Worm (Caenorhabditis elegans) whole organism, young adult: ENCODE results near the gene F49C5.3.
"Not testable (repeated sequence)": the region's sequence is repeated elsewhere in the genome, so short reads cannot be mapped to it uniquely, and the experiment has no call there.

Experiments
- B0019.2 ChIP-seq: fragments of 200-800 bp; sonication (Bioruptor generic); conservative IDR thresholded peaks from 2 replicates; pipeline ENCODE4 v1.3.6; 2022; ENCODE audit warnings: missing genetic modification reagents, missing genetic modification characterization, missing compliant biosample characterization
- B0261.1 ChIP-seq: sonication (generic microtip); optimal IDR thresholded peaks from 2 replicates; lab custom pipeline; 2016; ENCODE audit warnings: mild to moderate bottlenecking, missing genetic modification characterization, moderate library complexity, missing compliant biosample characterization
- D2030.7 ChIP-seq: fragments of 200-800 bp; sonication (Bioruptor generic); IDR thresholded peaks from 2 replicates; pipeline ENCODE4 v1.3.6; 2022; ENCODE audit warnings: missing genetic modification reagents, missing genetic modification characterization, missing compliant biosample characterization
- F33H1.4 ChIP-seq: fragments of 200-800 bp; sonication (Bioruptor generic); IDR thresholded peaks from 2 replicates; pipeline ENCODE4 v1.3.6; 2022; ENCODE audit warnings: missing genetic modification reagents, missing genetic modification characterization, missing compliant biosample characterization
- F49E8.2 ChIP-seq: sonication (generic microtip); optimal IDR thresholded peaks from 3 replicates; lab custom pipeline; 2017; ENCODE audit warnings: missing genetic modification characterization, mild to moderate bottlenecking, missing compliant biosample characterization, antibody characterized with exemption, moderate library complexity; ENCODE audit not compliant: insufficient read depth
- K11D2.4 ChIP-seq: fragments of 200-800 bp; sonication (Bioruptor generic); IDR thresholded peaks from 2 replicates; pipeline ENCODE4 v1.3.6; 2022; ENCODE audit warnings: missing genetic modification reagents, missing genetic modification characterization, missing compliant biosample characterization
- K12H6.12 ChIP-seq: fragments of 200-800 bp; sonication (Bioruptor generic); optimal IDR thresholded peaks from 2 replicates; lab custom pipeline; 2018; ENCODE audit warnings: mild to moderate bottlenecking, missing genetic modification characterization, missing compliant biosample characterization
- T26A5.8 ChIP-seq: sonication (generic microtip); optimal IDR thresholded peaks from 2 replicates; lab custom pipeline; 2016; ENCODE audit warnings: missing genetic modification characterization, missing compliant biosample characterization
- Y67H2A.10 ChIP-seq: fragments of 200-800 bp; sonication (Bioruptor generic); conservative IDR thresholded peaks from 2 replicates; pipeline ENCODE4 v1.3.6; 2022; ENCODE audit warnings: missing genetic modification reagents, missing genetic modification characterization, missing compliant biosample characterization
- Y79H2A.3 ChIP-seq: fragments of 200-800 bp; sonication (Bioruptor generic); conservative IDR thresholded peaks from 2 replicates; pipeline ENCODE4 v1.3.6; 2022; ENCODE audit warnings: missing genetic modification reagents, missing genetic modification characterization, missing compliant biosample characterization
- Y95B8A.8 ChIP-seq: fragments of 200-800 bp; sonication (Bioruptor generic); IDR thresholded peaks from 2 replicates; pipeline ENCODE4 v1.3.6; 2022; ENCODE audit warnings: missing genetic modification reagents, missing genetic modification characterization, missing compliant biosample characterization
- ZK185.1 ChIP-seq: sonication (generic microtip); optimal IDR thresholded peaks from 2 replicates; lab custom pipeline; 2016; ENCODE audit warnings: mild to moderate bottlenecking, missing genetic modification characterization, missing compliant biosample characterization; ENCODE audit not compliant: poor library complexity, severe bottlenecking
- ama-1 ChIP-seq, 3 experiments: fragments of 150-350 bp in 1 of 3; sonication (generic microtip) in 2 of 3; optimal IDR thresholded peaks; 2 replicates each; lab custom pipeline; 2014 to 2018; ENCODE audit warnings: missing biosample characterization in 2 of 3, missing genetic modification characterization in 2 of 3, missing genetic modification reagents in 2 of 3
- atf-7 ChIP-seq: sonication (generic microtip); optimal IDR thresholded peaks from 2 replicates; lab custom pipeline; 2017; ENCODE audit warnings: mild to moderate bottlenecking, missing genetic modification characterization, missing compliant biosample characterization
- attf-3 ChIP-seq: fragments of 200-800 bp; sonication (Bioruptor generic); conservative IDR thresholded peaks from 2 replicates; pipeline ENCODE4 v1.3.6; 2022; ENCODE audit warnings: missing genetic modification reagents, missing genetic modification characterization, missing compliant biosample characterization
- attf-6 ChIP-seq: fragments of 200-800 bp; sonication (Bioruptor generic); IDR thresholded peaks from 2 replicates; pipeline ENCODE4 v1.3.6; 2022; ENCODE audit warnings: missing genetic modification reagents, missing genetic modification characterization, missing compliant biosample characterization
- ceh-40 ChIP-seq: fragments of 200-800 bp; sonication (Bioruptor generic); IDR thresholded peaks from 2 replicates; pipeline ENCODE4 v1.3.6; 2022; ENCODE audit warnings: missing genetic modification characterization, missing compliant biosample characterization
- die-1 ChIP-seq: sonication (generic microtip); optimal IDR thresholded peaks from 2 replicates; lab custom pipeline; 2016; ENCODE audit warnings: missing genotype, mild to moderate bottlenecking, missing genetic modification characterization, missing compliant biosample characterization
- egl-44 ChIP-seq: fragments of 200-800 bp; sonication (Bioruptor generic); IDR thresholded peaks from 2 replicates; pipeline ENCODE4 v1.3.6; 2022; ENCODE audit warnings: missing genetic modification reagents, missing genetic modification characterization, missing compliant biosample characterization
- ekl-4 ChIP-seq: fragments of 200-800 bp; sonication (Bioruptor generic); IDR thresholded peaks from 2 replicates; pipeline ENCODE4 v1.3.6; 2022; ENCODE audit warnings: missing genetic modification reagents, missing genetic modification characterization, missing compliant biosample characterization
- him-1 ChIP-seq: sonication (generic microtip); optimal IDR thresholded peaks from 2 replicates; lab custom pipeline; 2016; ENCODE audit warnings: missing genotype, missing genetic modification reagents, missing genetic modification characterization, missing compliant biosample characterization
- hmg-1.2 ChIP-seq: fragments of 200-800 bp; sonication (Bioruptor generic); IDR thresholded peaks from 2 replicates; pipeline ENCODE4 v1.3.6; 2022; ENCODE audit warnings: missing genetic modification reagents, missing genetic modification characterization, missing compliant biosample characterization
- let-526 ChIP-seq: fragments of 200-800 bp; sonication (Bioruptor generic); IDR thresholded peaks from 2 replicates; pipeline ENCODE4 v1.3.6; 2022; ENCODE audit warnings: missing genetic modification reagents, missing genetic modification characterization, missing compliant biosample characterization
- let-607 ChIP-seq, 2 experiments: fragments of 200-800 bp in 1 of 2; sonication (Bioruptor generic) in 1 of 2; sonication (generic microtip) in 1 of 2; optimal IDR thresholded peaks; 2 replicates each; lab custom pipeline; 2016 to 2018; ENCODE audit warnings: mild to moderate bottlenecking in 2 of 2, missing compliant biosample characterization in 2 of 2, missing genetic modification characterization in 2 of 2, moderate library complexity in 2 of 2, missing genotype in 1 of 2
- lin-26 ChIP-seq: fragments of 200-800 bp; sonication (Bioruptor generic); IDR thresholded peaks from 2 replicates; pipeline ENCODE4 v1.3.6; 2022; ENCODE audit warnings: missing genetic modification reagents, missing genetic modification characterization, missing compliant biosample characterization
- lin-54 ChIP-seq: fragments of 200-800 bp; sonication (Bioruptor generic); optimal IDR thresholded peaks from 2 replicates; lab custom pipeline; 2018; ENCODE audit warnings: mild to moderate bottlenecking, missing genetic modification characterization, missing compliant biosample characterization
- lsl-1 ChIP-seq: fragments of 200-800 bp; sonication (Bioruptor generic); optimal IDR thresholded peaks from 2 replicates; lab custom pipeline; 2018; ENCODE audit warnings: mild to moderate bottlenecking, missing genetic modification characterization, moderate library complexity, missing compliant biosample characterization
- madf-10 ChIP-seq: sonication (generic microtip); optimal IDR thresholded peaks from 2 replicates; lab custom pipeline; 2016; ENCODE audit warnings: mild to moderate bottlenecking, missing genetic modification characterization, missing compliant biosample characterization
- mcd-1 ChIP-seq: fragments of 200-800 bp; sonication (Bioruptor generic); IDR thresholded peaks from 2 replicates; pipeline ENCODE4 v1.3.6; 2022; ENCODE audit warnings: missing genetic modification reagents, missing genetic modification characterization, missing compliant biosample characterization
- mes-4 ChIP-seq: sonication (generic microtip); optimal IDR thresholded peaks from 2 replicates; lab custom pipeline; 2016; ENCODE audit warnings: missing genotype, missing genetic modification characterization, missing compliant biosample characterization
- mxl-1 ChIP-seq: sonication (generic microtip); optimal IDR thresholded peaks from 2 replicates; lab custom pipeline; 2016; ENCODE audit warnings: missing genetic modification characterization, missing compliant biosample characterization
- nhr-179 ChIP-seq: sonication (generic microtip); optimal IDR thresholded peaks from 2 replicates; lab custom pipeline; 2016; ENCODE audit warnings: mild to moderate bottlenecking, missing genetic modification characterization, missing compliant biosample characterization
- nhr-80 ChIP-seq: sonication (generic microtip); optimal IDR thresholded peaks from 2 replicates; lab custom pipeline; 2016; ENCODE audit warnings: missing genetic modification characterization, missing compliant biosample characterization
- pbrm-1 ChIP-seq: fragments of 200-800 bp; sonication (Bioruptor generic); IDR thresholded peaks from 2 replicates; pipeline ENCODE4 v1.3.6; 2022; ENCODE audit warnings: missing genetic modification reagents, missing genetic modification characterization, missing compliant biosample characterization
- rcor-1 ChIP-seq: fragments of 200-800 bp; sonication (Bioruptor generic); IDR thresholded peaks from 2 replicates; pipeline ENCODE4 v1.3.6; 2022; ENCODE audit warnings: missing genetic modification reagents, missing genetic modification characterization, missing compliant biosample characterization
- rpc-1 ChIP-seq, 2 experiments: fragments of 150-350 bp in 1 of 2; sonication (generic microtip) in 1 of 2; optimal IDR thresholded peaks; 2 replicates each; lab custom pipeline; 2014 to 2018; ENCODE audit warnings: missing biosample characterization in 1 of 2, missing genetic modification characterization in 1 of 2, missing genetic modification reagents in 1 of 2, missing genotype in 1 of 2
- snpc-1.1 ChIP-seq: sonication (generic microtip); optimal IDR thresholded peaks from 2 replicates; lab custom pipeline; 2017; ENCODE audit warnings: missing genetic modification characterization, mild to moderate bottlenecking, missing compliant biosample characterization, antibody characterized with exemption, moderate library complexity, missing genotype, missing genetic modification reagents; ENCODE audit not compliant: insufficient read depth
- tbp1 ChIP-seq: fragments of 200-800 bp; sonication (Bioruptor generic); optimal IDR thresholded peaks from 2 replicates; lab custom pipeline; 2018; ENCODE audit warnings: mild to moderate bottlenecking, missing genetic modification characterization, missing compliant biosample characterization
- ztf-18 ChIP-seq: sonication (generic microtip); optimal IDR thresholded peaks from 2 replicates; lab custom pipeline; 2016; ENCODE audit warnings: missing genotype, mild to moderate bottlenecking, missing genetic modification characterization, missing compliant biosample characterization
- ztf-28 ChIP-seq: fragments of 200-800 bp; sonication (Bioruptor generic); IDR thresholded peaks from 2 replicates; pipeline ENCODE4 v1.3.6; 2022; ENCODE audit warnings: missing genetic modification reagents, missing genetic modification characterization, missing compliant biosample characterization

Gene F49C5.3

DNA sequence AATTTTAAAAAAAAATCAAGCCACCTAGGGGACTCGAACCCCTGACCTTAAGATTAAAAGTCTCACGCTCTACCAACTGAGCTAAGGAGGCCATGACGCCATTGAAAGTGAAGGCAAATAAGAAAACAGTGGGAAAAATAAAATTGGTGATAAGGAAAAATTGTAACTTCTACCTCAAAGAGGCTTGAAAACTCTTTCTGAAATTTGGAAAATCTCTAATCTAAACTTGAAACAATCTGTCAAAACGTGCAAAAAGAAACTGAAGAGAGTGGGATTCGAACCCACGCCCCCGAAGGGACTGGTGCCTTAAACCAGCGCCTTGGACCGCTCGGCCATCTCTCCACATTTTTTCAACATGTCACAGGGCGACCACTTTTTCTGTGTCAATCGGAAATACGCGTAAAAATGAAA lies 5.4 kb downstream of the F49C5.3 start (continued):
- TF ChIP-seq lin-54 (GFP tag; lab: Kevin White, UChicago) (peak; percentile 41), him-1 (tag; lab: Kevin White, UChicago) (peak; percentile 89), nhr-80 (tag; lab: Kevin White, UChicago) (peak; percentile 52), egl-44 (GFP tag; lab: Robert Waterston, UW) (0 out of 2 replicates have a peak, but pooled peaks have one; percentile 64), let-607 (tag; optimal IDR thresholded peaks at IDR 0.05; lab: Kevin White, UChicago) (peak; percentile 32 to 38), lsl-1 (GFP tag; lab: Kevin White, UChicago) (peak; percentile 48), mxl-1 (tag; lab: Kevin White, UChicago) (peak; percentile 65), mes-4 (tag; lab: Kevin White, UChicago) (peak; percentile 55), lin-26 (GFP tag; lab: Robert Waterston, UW) (peak; percentile 90), ztf-28 (0 out of 2 replicates have a peak, but pooled peaks have one; percentile 42), Y67H2A.10 (0 out of 2 replicates have a peak, but pooled peaks have one; percentile 10), ama-1 (GFP tag; optimal IDR thresholded peaks at IDR 0.05; lab: Kevin White, UChicago) (peak; percentile 48 to 59), ceh-40 (GFP tag; lab: Robert Waterston, UW) (0 out of 2 replicates have a peak, but pooled peaks have one; percentile 40), Y95B8A.8 (GFP tag; lab: Robert Waterston, UW) (0 out of 2 replicates have a peak, but pooled peaks have one; percentile 42), Y79H2A.3 (GFP tag; lab: Robert Waterston, UW) (0 out of 2 replicates have a peak, but pooled peaks have one; percentile 53), ZK185.1 (tag; lab: Kevin White, UChicago) (peak; percentile 77), snpc-1.1 (tag; lab: Kevin White, UChicago) (peak; percentile 76), K12H6.12 (tag; lab: Kevin White, UChicago) (peak; percentile 9), nhr-179 (tag; lab: Kevin White, UChicago) (peak; percentile 51), let-526 (0 out of 2 replicates have a peak, but pooled peaks have one; percentile 59), D2030.7 (GFP tag; lab: Robert Waterston, UW) (peak; percentile 80), pbrm-1 (GFP tag; lab: Robert Waterston, UW) (peak; percentile 49; the same call in 1 of the 2 replicates), ztf-18 (peak; percentile 65), hmg-1.2 (GFP tag; lab: Robert Waterston, UW) (peak; percentile 62; the same call in 1 of the 2 replicates), B0019.2 (0 out of 2 replicates have a peak, but pooled peaks have one; percentile 26), rcor-1 (GFP tag; lab: Robert Waterston, UW) (peak; percentile 17; the same call in 1 of the 2 replicates), attf-3 (GFP tag; lab: Robert Waterston, UW) (peak; percentile 57; the same call in 1 of the 2 replicates), ekl-4 (GFP tag; lab: Robert Waterston, UW) (peak; percentile 17; the same call in 1 of the 2 replicates), mcd-1 (peak; percentile 50; the same call in 1 of the 2 replicates), rpc-1 (optimal IDR thresholded peaks at IDR 0.05; lab: Kevin White, UChicago) (peak; percentile 85), rpc-1 (tag; optimal IDR thresholded peaks at IDR 0.05; lab: Kevin White, UChicago) (peak; percentile 96), F33H1.4 (GFP tag; lab: Robert Waterston, UW) (peak; percentile 24), die-1 (peak; percentile 84), F49E8.2 (tag; lab: Kevin White, UChicago) (peak; percentile 61), atf-7 (tag; lab: Kevin White, UChicago) (peak; percentile 66), T26A5.8 (tag; lab: Kevin White, UChicago) (peak; percentile 30), K11D2.4 (GFP tag; lab: Robert Waterston, UW) (0 out of 2 replicates have a peak, but pooled peaks have one; percentile 11), attf-6 (GFP tag; lab: Robert Waterston, UW) (0 out of 2 replicates have a peak, but pooled peaks have one; percentile 54), B0261.1 (tag; lab: Kevin White, UChicago) (peak; percentile 94), tbp1 (GFP tag; lab: Kevin White, UChicago) (peak; percentile 91), madf-10 (peak; percentile 39)
- not testable (repeated sequence) for TF ChIP-seq ama-1 (optimal IDR thresholded peaks at IDR 0.05; lab: Kevin White, UChicago)
